Worm (Caenorhabditis elegans) whole organism, L4/young adult: ENCODE measurements around the gene F13A7.12.

ENCODE experiments used
- dao-5 ChIP-seq: sonication (generic microtip); optimal IDR thresholded peaks from 2 replicates; lab custom pipeline; 2016; ENCODE audit warnings: missing genotype, missing genetic modification characterization, moderate library complexity, missing compliant biosample characterization
- him-1 ChIP-seq: sonication (generic microtip); optimal IDR thresholded peaks from 2 replicates; lab custom pipeline; 2016; ENCODE audit warnings: missing genotype, missing genetic modification reagents, missing genetic modification characterization, missing compliant biosample characterization

DNA sequence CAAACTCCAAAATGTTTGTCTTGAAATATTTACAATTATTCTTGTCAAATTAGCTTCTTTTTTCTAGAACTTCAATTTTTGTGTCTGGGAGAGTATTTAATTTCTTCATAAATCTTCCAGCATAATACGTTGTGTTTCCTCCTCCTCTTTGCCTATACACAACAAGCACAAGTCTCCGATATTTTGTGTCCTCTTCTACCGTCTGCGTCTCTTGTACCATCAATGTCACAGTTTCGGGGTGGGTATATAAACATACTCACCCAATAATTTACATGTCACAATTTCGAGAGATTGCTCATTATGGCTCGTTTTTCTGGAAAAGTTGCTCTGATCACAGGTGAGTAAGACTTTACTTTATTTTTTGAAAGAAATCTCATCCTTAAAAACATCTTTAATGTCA, 41.7 kb downstream of the F13A7.12 start, which contains the start of gene F26D2.15:
- TF ChIP-seq him-1 = no peak
- no peak for TF ChIP-seq dao-5 (tag; lab: Kevin White, UChicago)
